Fruit fly (Drosophila melanogaster) whole organism, pupa: ENCODE data around the gene Wdr33.

Source experiments
- CG10348 ChIP-seq: fragments of 200-800 bp; sonication (Bioruptor generic); IDR thresholded peaks from 2 replicates; pipeline ENCODE4 v1.3.6; 2022; ENCODE audit warnings: missing biosample characterization, missing genetic modification characterization
- CG12605 ChIP-seq: fragments of 200-800 bp; sonication (Bioruptor generic); IDR thresholded peaks from 2 replicates; pipeline ENCODE4 v1.3.6; 2022; ENCODE audit warnings: missing biosample characterization, missing genetic modification characterization
- CG13204 ChIP-seq: fragments of 200-800 bp; sonication (Bioruptor generic); optimal IDR thresholded peaks from 2 replicates; lab custom pipeline; 2018; ENCODE audit warnings: missing biosample characterization, mild to moderate bottlenecking, missing genetic modification characterization, moderate library complexity
- CG14655 ChIP-seq: fragments of 200-800 bp; sonication (Bioruptor generic); optimal IDR thresholded peaks from 3 replicates; lab custom pipeline; 2017; ENCODE audit warnings: mild to moderate bottlenecking, missing biosample characterization, missing genetic modification reagents, missing genetic modification characterization
- CG15710 ChIP-seq: fragments of 200-800 bp; sonication (Bioruptor generic); optimal IDR thresholded peaks from 2 replicates; lab custom pipeline; 2018; ENCODE audit warnings: missing biosample characterization, mild to moderate bottlenecking, missing genetic modification characterization, moderate library complexity
- CG17806 ChIP-seq: fragments of 200-800 bp; sonication (Bioruptor generic); optimal IDR thresholded peaks from 2 replicates; lab custom pipeline; 2018; ENCODE audit warnings: missing biosample characterization, mild to moderate bottlenecking, missing genetic modification characterization, moderate library complexity
- CG32121 ChIP-seq: fragments of 200-800 bp; sonication (Bioruptor generic); IDR thresholded peaks from 2 replicates; pipeline ENCODE4 v1.3.6; 2022; ENCODE audit warnings: missing biosample characterization, missing genetic modification characterization
- CG34367 ChIP-seq: fragments of 200-800 bp; sonication (Bioruptor generic); optimal IDR thresholded peaks from 2 replicates; lab custom pipeline; 2018; ENCODE audit warnings: missing biosample characterization, mild to moderate bottlenecking, missing genetic modification characterization
- CG4496 ChIP-seq: fragments of 200-800 bp; sonication (Bioruptor generic); IDR thresholded peaks from 3 replicates; pipeline ENCODE4 v1.3.6; 2022; ENCODE audit warnings: missing biosample characterization, missing genetic modification characterization
- CG8159 ChIP-seq: fragments of 200-800 bp; sonication (Bioruptor generic); optimal IDR thresholded peaks from 3 replicates; lab custom pipeline; 2018; ENCODE audit warnings: missing biosample characterization, mild to moderate bottlenecking, missing genetic modification characterization, moderate library complexity
- CG8301 ChIP-seq: fragments of 200-800 bp; sonication (Bioruptor generic); optimal IDR thresholded peaks from 2 replicates; lab custom pipeline; 2018; ENCODE audit warnings: missing biosample characterization, mild to moderate bottlenecking, missing genetic modification characterization
- CG9948 ChIP-seq: fragments of 200-800 bp; sonication (Bioruptor generic); optimal IDR thresholded peaks from 2 replicates; lab custom pipeline; 2018; ENCODE audit warnings: missing biosample characterization, mild to moderate bottlenecking, missing genetic modification characterization, moderate library complexity
- D1 ChIP-seq: fragments of 200-800 bp; sonication (Bioruptor generic); optimal IDR thresholded peaks from 2 replicates; lab custom pipeline; 2018; ENCODE audit warnings: missing biosample characterization, mild to moderate bottlenecking, missing genetic modification characterization, moderate library complexity
- EcR ChIP-seq: fragments of 200-800 bp; sonication (Bioruptor generic); optimal IDR thresholded peaks from 3 replicates; lab custom pipeline; 2019; ENCODE audit warnings: missing biosample characterization, missing genetic modification characterization, mild to moderate bottlenecking, moderate library complexity, missing genetic modification reagents
- Ets98B ChIP-seq: fragments of 200-800 bp; sonication (Bioruptor generic); IDR thresholded peaks from 2 replicates; pipeline ENCODE4 v1.3.6; 2022; ENCODE audit warnings: missing biosample characterization, missing genetic modification characterization
- Pif1A ChIP-seq: fragments of 200-800 bp; sonication (Bioruptor generic); optimal IDR thresholded peaks from 3 replicates; lab custom pipeline; 2016; ENCODE audit warnings: missing biosample characterization, missing genetic modification characterization
- Pif1B ChIP-seq: fragments of 200-800 bp; sonication (Bioruptor generic); optimal IDR thresholded peaks from 3 replicates; lab custom pipeline; 2016; ENCODE audit warnings: missing biosample characterization, missing genetic modification characterization
- Snoo ChIP-seq: fragments of 200-800 bp; sonication (Bioruptor generic); optimal IDR thresholded peaks from 3 replicates; lab custom pipeline; 2017; ENCODE audit warnings: missing biosample characterization, mild to moderate bottlenecking, missing genetic modification characterization, inconsistent platforms
- fd96Ca ChIP-seq: fragments of 200-800 bp; sonication (Bioruptor generic); IDR thresholded peaks from 3 replicates; pipeline ENCODE4 v1.3.6; 2022; ENCODE audit warnings: missing biosample characterization, missing genetic modification characterization
- gl ChIP-seq: fragments of 200-800 bp; sonication (Bioruptor generic); optimal IDR thresholded peaks from 2 replicates; lab custom pipeline; 2018; ENCODE audit warnings: missing biosample characterization, mild to moderate bottlenecking, missing genetic modification characterization
- rn ChIP-seq: fragments of 200-800 bp; sonication (Bioruptor generic); IDR thresholded peaks from 2 replicates; pipeline ENCODE4 v1.3.6; 2022; ENCODE audit warnings: missing biosample characterization, missing genetic modification characterization

Gene Wdr33

dm6 chr3R:5685269-5686048, 25.0 kb downstream of the Wdr33 start, which contains the start of the genes Rab23 and plx:
Rab23 (minus strand) TSS chr3R:5685434.
plx (plus strand) TSS chr3R:5685855.
- TF ChIP-seq CG9948 (no peak), CG8159 (tag; lab: Kevin White, UChicago) (no peak), Ets98B (GFP tag; lab: Robert Waterston, UW) (peak; percentile 5; the same call in 1 of the 2 replicates), fd96Ca (GFP tag; lab: Robert Waterston, UW) (no peak)

- TF ChIP-seq CG14655 (GFP tag; lab: Kevin White, UChicago) (peak; percentile 33), CG9948 (peak; percentile 38), Ets98B (GFP tag; lab: Robert Waterston, UW) (0 out of 2 replicates have a peak, but pooled peaks have one; percentile 24), CG8301 (tag; lab: Kevin White, UChicago) (peak; percentile 31), Pif1A (GFP tag; lab: Kevin White, UChicago) (peak; percentile 32), CG8159 (tag; lab: Kevin White, UChicago) (peak; percentile 60), CG15710 (peak; percentile 45), CG10348 (GFP tag; lab: Robert Waterston, UW) (no peak), gl (tag; lab: Kevin White, UChicago) (no peak), CG34367 (peak; percentile 28), rn (GFP tag; lab: Robert Waterston, UW) (no peak), CG17806 (peak; percentile 37), CG13204 (GFP tag; lab: Kevin White, UChicago) (no peak), CG4496 (GFP tag; lab: Robert Waterston, UW) (no peak; the same call in 2 of the 3 replicates), Snoo (tag; lab: Kevin White, UChicago) (no peak)
These were observed 25.8 kb downstream of the Wdr33 start for dm6 chr3R:5686049-5686757.

dm6 chr3R:5689626-5690025, 29.2 kb downstream of the Wdr33 start:
- TF ChIP-seq CG9948: no peak
- no peak for TF ChIP-seq rn (GFP tag; lab: Robert Waterston, UW)
- no peak for TF ChIP-seq gl (tag; lab: Kevin White, UChicago)
- no peak for TF ChIP-seq D1 (tag; lab: Kevin White, UChicago)
- no peak for TF ChIP-seq CG14655 (GFP tag; lab: Kevin White, UChicago)

- TF ChIP-seq Pif1B: no peak
- no peak for TF ChIP-seq CG10348 (GFP tag; lab: Robert Waterston, UW)
- TF ChIP-seq CG17806: no peak
- TF ChIP-seq CG15710: no peak
- no peak for TF ChIP-seq Snoo (tag; lab: Kevin White, UChicago)
- no peak for TF ChIP-seq rn (GFP tag; lab: Robert Waterston, UW)
- no peak for TF ChIP-seq EcR (GFP tag; lab: Kevin White, UChicago)
- no peak for TF ChIP-seq CG32121 (GFP tag; lab: Robert Waterston, UW)
- TF ChIP-seq, all 21 proteins: peak for 0
These were observed 30.6 kb downstream of the Wdr33 start for dm6 chr3R:5691042-5691441.

- TF ChIP-seq CG4496 (GFP tag; lab: Robert Waterston, UW) (no peak), CG15710 (no peak), CG34367 (no peak)
These were observed 32.8 kb downstream of the Wdr33 start, which contains the start of gene CG2104 for dm6 chr3R:5693186-5693585. CG2104 (minus strand) TSS chr3R:5693286.

- TF ChIP-seq EcR (GFP tag; lab: Kevin White, UChicago): no peak
- peak; percentile 78 for TF ChIP-seq CG8301 (tag; lab: Kevin White, UChicago)
- no peak for TF ChIP-seq CG17806
- TF ChIP-seq rn (GFP tag; lab: Robert Waterston, UW): 0 out of 2 replicates have a peak, but pooled peaks have one; percentile 22
- peak; percentile 36 for TF ChIP-seq Pif1B
- peak; percentile 84 for TF ChIP-seq Ets98B (GFP tag; lab: Robert Waterston, UW)
- TF ChIP-seq D1 (tag; lab: Kevin White, UChicago): no peak
- no peak for TF ChIP-seq CG13204 (GFP tag; lab: Kevin White, UChicago)
- TF ChIP-seq CG4496 (GFP tag; lab: Robert Waterston, UW): peak; percentile 89
- TF ChIP-seq fd96Ca (GFP tag; lab: Robert Waterston, UW): peak; percentile 62; the same call in 2 of the 3 replicates
- no peak for TF ChIP-seq gl (tag; lab: Kevin White, UChicago)
- TF ChIP-seq CG12605 (GFP tag; lab: Robert Waterston, UW): peak; percentile 81
- TF ChIP-seq CG15710: peak; percentile 40
- peak; percentile 81 for TF ChIP-seq CG32121 (GFP tag; lab: Robert Waterston, UW)
- TF ChIP-seq Snoo (tag; lab: Kevin White, UChicago): peak; percentile 11
- TF ChIP-seq CG34367: peak; percentile 49
- no peak for TF ChIP-seq CG10348 (GFP tag; lab: Robert Waterston, UW)
- peak; percentile 84 for TF ChIP-seq CG8159 (tag; lab: Kevin White, UChicago)
- peak; percentile 76 for TF ChIP-seq Pif1A (GFP tag; lab: Kevin White, UChicago)
- no peak for TF ChIP-seq CG9948
- peak; percentile 61 for TF ChIP-seq CG14655 (GFP tag; lab: Kevin White, UChicago)
These were observed 34.0 kb downstream of the Wdr33 start for dm6 chr3R:5694461-5694860.
